Worm (Caenorhabditis elegans): ENCODE data around the gene srw-6.

DNA sequence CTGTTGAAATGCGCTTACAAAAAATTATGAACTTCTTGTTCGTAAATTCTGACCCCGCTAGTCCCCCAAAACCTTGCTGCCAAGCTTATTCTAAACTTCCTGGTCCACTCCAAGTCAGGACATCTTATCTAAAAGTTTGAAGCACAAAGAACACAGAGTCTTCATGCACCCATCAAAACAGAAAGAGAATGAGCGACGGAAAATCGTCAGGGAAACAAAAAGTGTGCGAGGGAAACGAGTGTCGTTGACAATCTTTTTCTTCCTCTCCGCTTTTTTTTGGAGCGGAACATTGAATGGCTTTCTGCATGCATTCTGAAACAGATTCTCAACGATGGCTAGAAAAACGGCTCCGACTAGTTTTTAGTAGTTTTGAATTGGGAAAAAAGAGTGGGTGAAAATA lies 16.8 kb downstream of the srw-6 start:
- no peak for TF ChIP-seq mdl-1 (tag; optimal IDR thresholded peaks at IDR 0.05)
- no peak for TF ChIP-seq ceh-16 (tag; optimal IDR thresholded peaks at IDR 0.05)
- TF ChIP-seq aly-2 (tag; optimal IDR thresholded peaks at IDR 0.05) = no peak
- no peak for TF ChIP-seq ceh-82 (tag; optimal IDR thresholded peaks at IDR 0.05)
- no peak for TF ChIP-seq unc-39 (tag; optimal IDR thresholded peaks at IDR 0.05)
- TF ChIP-seq nhr-129 (tag; optimal IDR thresholded peaks at IDR 0.05) = no peak
- no peak for TF ChIP-seq lin-13 (GFP tag; optimal IDR thresholded peaks at IDR 0.05)
- no peak for TF ChIP-seq R02D3.7 (tag; optimal IDR thresholded peaks at IDR 0.05)
- no peak for TF ChIP-seq ztf-11 (tag; optimal IDR thresholded peaks at IDR 0.05)
